Fruit fly (Drosophila melanogaster) whole organism, pupa: ENCODE measurements around the gene CG7166.
A peak's percentile ranks its signal among the peaks of the same experiment; 100 is the strongest.

Experiments used
- CG10348 ChIP-seq: fragments of 200-800 bp; sonication (Bioruptor generic); IDR thresholded peaks from 2 replicates; pipeline ENCODE4 v1.3.6; 2022; ENCODE audit warnings: missing biosample characterization, missing genetic modification characterization
- CG13204 ChIP-seq: fragments of 200-800 bp; sonication (Bioruptor generic); optimal IDR thresholded peaks from 2 replicates; lab custom pipeline; 2018; ENCODE audit warnings: missing biosample characterization, mild to moderate bottlenecking, missing genetic modification characterization, moderate library complexity
- CG15710 ChIP-seq: fragments of 200-800 bp; sonication (Bioruptor generic); optimal IDR thresholded peaks from 2 replicates; lab custom pipeline; 2018; ENCODE audit warnings: missing biosample characterization, mild to moderate bottlenecking, missing genetic modification characterization, moderate library complexity
- CG32121 ChIP-seq: fragments of 200-800 bp; sonication (Bioruptor generic); IDR thresholded peaks from 2 replicates; pipeline ENCODE4 v1.3.6; 2022; ENCODE audit warnings: missing biosample characterization, missing genetic modification characterization
- CG4496 ChIP-seq: fragments of 200-800 bp; sonication (Bioruptor generic); IDR thresholded peaks from 3 replicates; pipeline ENCODE4 v1.3.6; 2022; ENCODE audit warnings: missing biosample characterization, missing genetic modification characterization
- CG9948 ChIP-seq: fragments of 200-800 bp; sonication (Bioruptor generic); optimal IDR thresholded peaks from 2 replicates; lab custom pipeline; 2018; ENCODE audit warnings: missing biosample characterization, mild to moderate bottlenecking, missing genetic modification characterization, moderate library complexity
- D1 ChIP-seq: fragments of 200-800 bp; sonication (Bioruptor generic); optimal IDR thresholded peaks from 2 replicates; lab custom pipeline; 2018; ENCODE audit warnings: missing biosample characterization, mild to moderate bottlenecking, missing genetic modification characterization, moderate library complexity
- EcR ChIP-seq: fragments of 200-800 bp; sonication (Bioruptor generic); optimal IDR thresholded peaks from 3 replicates; lab custom pipeline; 2019; ENCODE audit warnings: missing biosample characterization, missing genetic modification characterization, mild to moderate bottlenecking, moderate library complexity, missing genetic modification reagents
- Ets98B ChIP-seq: fragments of 200-800 bp; sonication (Bioruptor generic); IDR thresholded peaks from 2 replicates; pipeline ENCODE4 v1.3.6; 2022; ENCODE audit warnings: missing biosample characterization, missing genetic modification characterization
- Pif1A ChIP-seq: fragments of 200-800 bp; sonication (Bioruptor generic); optimal IDR thresholded peaks from 3 replicates; lab custom pipeline; 2016; ENCODE audit warnings: missing biosample characterization, missing genetic modification characterization
- Pif1B ChIP-seq: fragments of 200-800 bp; sonication (Bioruptor generic); optimal IDR thresholded peaks from 3 replicates; lab custom pipeline; 2016; ENCODE audit warnings: missing biosample characterization, missing genetic modification characterization
- fd96Ca ChIP-seq: fragments of 200-800 bp; sonication (Bioruptor generic); IDR thresholded peaks from 3 replicates; pipeline ENCODE4 v1.3.6; 2022; ENCODE audit warnings: missing biosample characterization, missing genetic modification characterization
- gl ChIP-seq: fragments of 200-800 bp; sonication (Bioruptor generic); optimal IDR thresholded peaks from 2 replicates; lab custom pipeline; 2018; ENCODE audit warnings: missing biosample characterization, mild to moderate bottlenecking, missing genetic modification characterization
- rn ChIP-seq: fragments of 200-800 bp; sonication (Bioruptor generic); IDR thresholded peaks from 2 replicates; pipeline ENCODE4 v1.3.6; 2022; ENCODE audit warnings: missing biosample characterization, missing genetic modification characterization

DNA sequence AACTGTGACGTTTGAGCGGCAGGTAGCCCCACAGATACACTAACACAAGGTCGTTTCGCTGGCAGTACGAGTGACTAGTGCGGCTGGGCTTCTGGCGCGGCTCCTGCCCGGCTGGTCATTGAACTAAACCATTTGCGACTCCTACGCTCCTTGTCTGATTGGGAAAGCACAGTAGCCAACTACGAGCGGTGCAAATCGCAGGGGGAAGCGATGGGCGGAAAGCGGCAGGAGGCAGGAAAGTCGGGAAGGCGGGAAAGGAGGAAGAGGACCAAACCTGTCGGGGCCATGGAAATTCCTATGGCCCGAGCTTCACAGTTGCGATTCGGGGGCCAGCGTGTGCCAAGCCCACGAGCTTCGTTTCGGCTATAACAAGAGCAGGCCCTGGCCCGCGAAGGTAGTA lies 18.7 kb upstream of the CG7166 start:
- TF ChIP-seq fd96Ca (no peak), Ets98B (GFP tag; lab: Robert Waterston, UW) (no peak), CG10348 (GFP tag; lab: Robert Waterston, UW) (no peak), gl (tag; lab: Kevin White, UChicago) (no peak), D1 (tag; lab: Kevin White, UChicago) (no peak), CG13204 (GFP tag; lab: Kevin White, UChicago) (peak; percentile 69), rn (GFP tag; lab: Robert Waterston, UW) (no peak), Pif1B (GFP tag; lab: Kevin White, UChicago) (no peak), CG9948 (tag; lab: Kevin White, UChicago) (no peak), Pif1A (GFP tag; lab: Kevin White, UChicago) (no peak), CG15710 (no peak), EcR (GFP tag; lab: Kevin White, UChicago) (peak; percentile 91), CG32121 (no peak), CG4496 (GFP tag; lab: Robert Waterston, UW) (peak; percentile 41; the same call in 2 of the 3 replicates)
